Worm (Caenorhabditis elegans) whole organism, late embryonic: ENCODE results near the gene M117.1.

Experiments
- K02D7.2 ChIP-seq: sonication (generic microtip); optimal IDR thresholded peaks from 2 replicates; lab custom pipeline; 2017; ENCODE audit warnings: mild to moderate bottlenecking, missing genetic modification characterization, missing compliant biosample characterization
- Y22D7AL.16 ChIP-seq: sonication (generic microtip); optimal IDR thresholded peaks from 2 replicates; lab custom pipeline; 2016; ENCODE audit warnings: missing genetic modification characterization, missing compliant biosample characterization
- ama-1 ChIP-seq: fragments of 150-350 bp; optimal IDR thresholded peaks from 2 replicates; lab custom pipeline; 2014
- ceh-18 ChIP-seq: sonication (generic microtip); optimal IDR thresholded peaks from 2 replicates; lab custom pipeline; 2016; ENCODE audit warnings: missing genetic modification characterization, missing compliant biosample characterization
- ceh-30 ChIP-seq: fragments of 150-350 bp; optimal IDR thresholded peaks from 2 replicates; lab custom pipeline; 2014; ENCODE audit warnings: missing biosample characterization, missing genetic modification characterization
- elt-2 ChIP-seq: sonication (generic microtip); optimal IDR thresholded peaks from 2 replicates; lab custom pipeline; 2016; ENCODE audit warnings: missing genetic modification reagents, missing genetic modification characterization, missing compliant biosample characterization
- lin-11 ChIP-seq: fragments of 200-800 bp; sonication (Bioruptor generic); optimal IDR thresholded peaks from 2 replicates; lab custom pipeline; 2018; ENCODE audit warnings: mild to moderate bottlenecking, missing genetic modification characterization, missing compliant biosample characterization
- nfya-1 ChIP-seq: sonication (generic microtip); optimal IDR thresholded peaks from 2 replicates; lab custom pipeline; 2017; ENCODE audit warnings: missing genetic modification characterization, mild to moderate bottlenecking, missing compliant biosample characterization, antibody characterized with exemption, moderate library complexity
- npax-4 ChIP-seq: sonication (generic microtip); optimal IDR thresholded peaks from 2 replicates; lab custom pipeline; 2016; ENCODE audit warnings: missing genetic modification characterization, missing compliant biosample characterization
- pax-1 ChIP-seq: fragments of 150-350 bp; optimal IDR thresholded peaks from 2 replicates; lab custom pipeline; 2014; ENCODE audit warnings: missing biosample characterization, missing genetic modification characterization
- pha-4 ChIP-seq: fragments of 150-350 bp; optimal IDR thresholded peaks from 2 replicates; lab custom pipeline; 2018; ENCODE audit warnings: missing biosample characterization, missing genetic modification reagents, missing genetic modification characterization

- no peak for TF ChIP-seq ceh-18 (tag; lab: Kevin White, UChicago)
- no peak for TF ChIP-seq Y22D7AL.16 (tag; lab: Kevin White, UChicago)
- no peak for TF ChIP-seq npax-4 (tag; lab: Kevin White, UChicago)
- no peak for TF ChIP-seq ceh-30 (tag; lab: Kevin White, UChicago)
- no peak for TF ChIP-seq pha-4 (tag; lab: Kevin White, UChicago)
- TF ChIP-seq lin-11 (tag; lab: Kevin White, UChicago), result no peak
- TF ChIP-seq ama-1 (lab: Kevin White, UChicago), result no peak
- TF ChIP-seq K02D7.2, result no peak
- no peak for TF ChIP-seq pax-1 (tag; lab: Kevin White, UChicago)
- no peak for TF ChIP-seq nfya-1 (tag; lab: Kevin White, UChicago)
- no peak for TF ChIP-seq elt-2 (tag; lab: Kevin White, UChicago)
These were observed 19.4 kb downstream of the M117.1 start, which contains the start of gene M117.4 for ce11 chrIV:11833456-11833855.
